Worm (Caenorhabditis elegans) whole organism, L4 larva: ENCODE measurements around the gene ppm-2.
A peak's percentile ranks its signal among the peaks of the same experiment; 100 is the strongest.

Experiments
- F10B5.3 ChIP-seq: sonication (generic microtip); optimal IDR thresholded peaks from 2 replicates; lab custom pipeline; 2016; ENCODE audit warnings: mild to moderate bottlenecking, missing genetic modification characterization, missing compliant biosample characterization
- F44E2.7 ChIP-seq: fragments of 200-800 bp; sonication (Bioruptor generic); IDR thresholded peaks from 2 replicates; pipeline ENCODE4 v2.1.2; 2022; ENCODE audit warnings: missing genetic modification characterization, missing compliant biosample characterization
- Y105C5A.15 ChIP-seq: fragments of 200-800 bp; sonication (Bioruptor generic); IDR thresholded peaks from 2 replicates; pipeline ENCODE4 v1.3.6; 2022; ENCODE audit warnings: missing genetic modification characterization, missing compliant biosample characterization
- Y5F2A.4 ChIP-seq: fragments of 200-800 bp; sonication (Bioruptor generic); optimal IDR thresholded peaks from 2 replicates; lab custom pipeline; 2018; ENCODE audit warnings: mild to moderate bottlenecking, missing genetic modification characterization, missing compliant biosample characterization
- ZK337.2 ChIP-seq: fragments of 200-800 bp; sonication (Bioruptor generic); IDR thresholded peaks from 2 replicates; pipeline ENCODE4 v1.3.6; 2022; ENCODE audit warnings: missing genetic modification reagents, missing genetic modification characterization, missing compliant biosample characterization
- ZK546.5 ChIP-seq, 2 experiments: sonication (generic microtip); optimal IDR thresholded peaks; 2 replicates each; lab custom pipeline; 2017; ENCODE audit warnings: missing biosample characterization in 2 of 2, missing genetic modification characterization in 2 of 2
- aha-1 ChIP-seq: fragments of 150-350 bp; peaks from one replicate; lab custom pipeline; 2014; ENCODE audit warnings: missing biosample characterization, missing genetic modification characterization
- ama-1 ChIP-seq: fragments of 150-350 bp; optimal IDR thresholded peaks from 2 replicates; lab custom pipeline; 2014; ENCODE audit warnings: inconsistent platforms, mixed read lengths
- arid-1 ChIP-seq: fragments of 200-800 bp; sonication (Bioruptor generic); conservative IDR thresholded peaks from 2 replicates; pipeline ENCODE4 v1.3.6; 2022; ENCODE audit warnings: missing genetic modification reagents, missing genetic modification characterization, missing compliant biosample characterization
- ceh-44 ChIP-seq: fragments of 200-800 bp; sonication (Bioruptor generic); IDR thresholded peaks from 2 replicates; pipeline ENCODE4 v1.3.6; 2022; ENCODE audit warnings: missing genetic modification reagents, missing genetic modification characterization, missing compliant biosample characterization
- ceh-62 ChIP-seq: sonication (generic microtip); optimal IDR thresholded peaks from 2 replicates; lab custom pipeline; 2017; ENCODE audit warnings: missing biosample characterization, missing genetic modification characterization
- ceh-82 ChIP-seq: sonication (generic microtip); optimal IDR thresholded peaks from 2 replicates; lab custom pipeline; 2017; ENCODE audit warnings: missing biosample characterization, missing genetic modification characterization
- cey-2 ChIP-seq: sonication (generic microtip); optimal IDR thresholded peaks from 3 replicates; lab custom pipeline; 2017; ENCODE audit warnings: missing genetic modification characterization, mild to moderate bottlenecking, missing compliant biosample characterization, antibody characterized with exemption, borderline replicate concordance; ENCODE audit not compliant: insufficient read depth
- daf-12 ChIP-seq: fragments of 150-350 bp; optimal IDR thresholded peaks from 2 replicates; lab custom pipeline; 2014; ENCODE audit warnings: missing biosample characterization, missing genetic modification reagents, missing genetic modification characterization
- daf-16 ChIP-seq, 3 experiments: sonication (generic microtip); optimal IDR thresholded peaks; 2 replicates each; lab custom pipeline; 2016 to 2017; ENCODE audit warnings: missing genetic modification characterization in 3 of 3, missing genetic modification reagents in 3 of 3, mild to moderate bottlenecking in 2 of 3, missing compliant biosample characterization in 2 of 3, missing biosample characterization in 1 of 3, moderate library complexity in 1 of 3
- dmd-8 ChIP-seq: fragments of 200-800 bp; sonication (Bioruptor generic); IDR thresholded peaks from 2 replicates; pipeline ENCODE4 v1.3.6; 2022; ENCODE audit warnings: missing genetic modification characterization, missing compliant biosample characterization
- dpl-1 ChIP-seq: fragments of 150-350 bp; optimal IDR thresholded peaks from 2 replicates; lab custom pipeline; 2014; ENCODE audit warnings: missing biosample characterization, missing genetic modification reagents, missing genetic modification characterization
- duxl-1 ChIP-seq: sonication (generic microtip); optimal IDR thresholded peaks from 2 replicates; lab custom pipeline; 2016; ENCODE audit warnings: mild to moderate bottlenecking, missing genetic modification characterization, moderate library complexity, missing compliant biosample characterization; ENCODE audit not compliant: poor library complexity
- egl-27 ChIP-seq: sonication (generic microtip); optimal IDR thresholded peaks from 3 replicates; lab custom pipeline; 2017; ENCODE audit warnings: missing biosample characterization, missing genetic modification reagents, missing genetic modification characterization
- egl-43 ChIP-seq: fragments of 200-800 bp; sonication (Bioruptor generic); IDR thresholded peaks from 2 replicates; pipeline ENCODE4 v1.3.6; 2022; ENCODE audit warnings: missing genetic modification reagents, missing genetic modification characterization, missing compliant biosample characterization
- hlh-30 ChIP-seq: sonication (generic microtip); optimal IDR thresholded peaks from 2 replicates; lab custom pipeline; 2017; ENCODE audit warnings: antibody characterized with exemption, mild to moderate bottlenecking, missing genetic modification characterization, missing compliant biosample characterization; ENCODE audit not compliant: insufficient read depth
- lim-7 ChIP-seq: fragments of 200-800 bp; sonication (Bioruptor generic); IDR thresholded peaks from 2 replicates; pipeline ENCODE4 v1.3.6; 2022; ENCODE audit warnings: missing genetic modification characterization, missing compliant biosample characterization
- lin-15B ChIP-seq: fragments of 150-350 bp; sonication (generic microtip); optimal IDR thresholded peaks from 3 replicates; lab custom pipeline; 2014; ENCODE audit warnings: missing biosample characterization, missing genetic modification characterization
- lin-38 ChIP-seq: fragments of 200-800 bp; sonication (Bioruptor generic); IDR thresholded peaks from 2 replicates; pipeline ENCODE4 v1.3.6; 2022; ENCODE audit warnings: missing genetic modification reagents, missing genetic modification characterization, missing compliant biosample characterization
- lir-3 ChIP-seq: sonication (generic microtip); optimal IDR thresholded peaks from 2 replicates; lab custom pipeline; 2016; ENCODE audit warnings: mild to moderate bottlenecking, missing genetic modification characterization, missing compliant biosample characterization
- lsy-2 ChIP-seq, 2 experiments: fragments of 150-350 bp in 1 of 2; sonication (generic microtip) in 1 of 2; optimal IDR thresholded peaks; 2 replicates each; lab custom pipeline; 2014 to 2017; ENCODE audit warnings: missing biosample characterization in 2 of 2, missing genetic modification characterization in 2 of 2
- madf-9 ChIP-seq: fragments of 200-800 bp; sonication (Bioruptor generic); conservative IDR thresholded peaks from 2 replicates; pipeline ENCODE4 v1.3.6; 2022; ENCODE audit warnings: missing genetic modification reagents, missing genetic modification characterization, missing compliant biosample characterization
- mdl-1 ChIP-seq, 2 experiments: fragments of 150-350 bp in 1 of 2; sonication (generic microtip) in 1 of 2; optimal IDR thresholded peaks; 2 replicates each; lab custom pipeline; 2014 to 2017; ENCODE audit warnings: missing biosample characterization in 2 of 2, missing genetic modification characterization in 2 of 2
- mep-1 ChIP-seq: fragments of 150-350 bp; sonication (generic microtip); optimal IDR thresholded peaks from 3 replicates; lab custom pipeline; 2014; ENCODE audit warnings: missing biosample characterization, missing genetic modification characterization
- mes-2 ChIP-seq: sonication (generic microtip); optimal IDR thresholded peaks from 2 replicates; lab custom pipeline; 2016; ENCODE audit warnings: missing genotype, mild to moderate bottlenecking, missing genetic modification characterization, missing compliant biosample characterization; ENCODE audit not compliant: poor library complexity, severe bottlenecking
- mxl-2 ChIP-seq: fragments of 200-800 bp; sonication (Bioruptor generic); conservative IDR thresholded peaks from 2 replicates; pipeline ENCODE4 v1.3.6; 2022; ENCODE audit warnings: missing genetic modification reagents, missing genetic modification characterization, missing compliant biosample characterization
- nhr-11 ChIP-seq: fragments of 150-350 bp; optimal IDR thresholded peaks from 2 replicates; lab custom pipeline; 2014; ENCODE audit warnings: missing biosample characterization, missing genetic modification characterization
- nhr-111 ChIP-seq: fragments of 200-800 bp; sonication (Bioruptor generic); optimal IDR thresholded peaks from 2 replicates; lab custom pipeline; 2018; ENCODE audit warnings: mild to moderate bottlenecking, missing genetic modification characterization, missing compliant biosample characterization
- nhr-42 ChIP-seq: fragments of 200-800 bp; sonication (Bioruptor generic); IDR thresholded peaks from 2 replicates; pipeline ENCODE4 v1.3.6; 2022; ENCODE audit warnings: missing genetic modification characterization, missing compliant biosample characterization
- php-3 ChIP-seq: fragments of 200-800 bp; sonication (Bioruptor generic); IDR thresholded peaks from 2 replicates; pipeline ENCODE4 v1.3.6; 2022; ENCODE audit warnings: missing genetic modification reagents, missing genetic modification characterization, missing compliant biosample characterization
- saeg-2 ChIP-seq: fragments of 200-800 bp; sonication (Bioruptor generic); IDR thresholded peaks from 2 replicates; pipeline ENCODE4 v1.3.6; 2022; ENCODE audit warnings: missing genetic modification reagents, missing genetic modification characterization, missing compliant biosample characterization
- sdz-12 ChIP-seq: fragments of 200-800 bp; sonication (Bioruptor generic); optimal IDR thresholded peaks from 2 replicates; lab custom pipeline; 2018; ENCODE audit warnings: mild to moderate bottlenecking, missing genetic modification characterization, missing compliant biosample characterization
- set-16 ChIP-seq: fragments of 200-800 bp; sonication (Bioruptor generic); IDR thresholded peaks from 2 replicates; pipeline ENCODE4 v1.3.6; 2022; ENCODE audit warnings: missing genetic modification reagents, missing genetic modification characterization, missing compliant biosample characterization
- snpc-1.2 ChIP-seq: fragments of 200-800 bp; sonication (Bioruptor generic); IDR thresholded peaks from 2 replicates; pipeline ENCODE4 v1.3.6; 2022; ENCODE audit warnings: missing genetic modification reagents, missing genetic modification characterization, missing compliant biosample characterization
- spr-1 ChIP-seq: sonication (generic microtip); optimal IDR thresholded peaks from 2 replicates; lab custom pipeline; 2016; ENCODE audit warnings: mild to moderate bottlenecking, missing genetic modification characterization, missing compliant biosample characterization
- spr-3 ChIP-seq: fragments of 200-800 bp; sonication (Bioruptor generic); optimal IDR thresholded peaks from 2 replicates; lab custom pipeline; 2018; ENCODE audit warnings: mild to moderate bottlenecking, missing genetic modification characterization, missing compliant biosample characterization
- tag-97 ChIP-seq: fragments of 200-800 bp; sonication (Bioruptor generic); IDR thresholded peaks from 2 replicates; pipeline ENCODE4 v1.3.6; 2022; ENCODE audit warnings: missing genetic modification characterization, missing compliant biosample characterization
- zag-1 ChIP-seq: fragments of 150-350 bp; optimal IDR thresholded peaks from 2 replicates; lab custom pipeline; 2014; ENCODE audit warnings: missing biosample characterization, missing genetic modification characterization
- zfp-2 ChIP-seq: sonication (generic microtip); optimal IDR thresholded peaks from 2 replicates; lab custom pipeline; 2016; ENCODE audit warnings: mild to moderate bottlenecking, missing genetic modification characterization, missing compliant biosample characterization
- zip-2 ChIP-seq: fragments of 150-350 bp; optimal IDR thresholded peaks from 2 replicates; lab custom pipeline; 2014; ENCODE audit warnings: missing biosample characterization, missing genetic modification characterization
- ztf-11 ChIP-seq: fragments of 150-350 bp; optimal IDR thresholded peaks from 2 replicates; lab custom pipeline; 2014; ENCODE audit warnings: missing biosample characterization, missing genetic modification characterization

Gene ppm-2

DNA sequence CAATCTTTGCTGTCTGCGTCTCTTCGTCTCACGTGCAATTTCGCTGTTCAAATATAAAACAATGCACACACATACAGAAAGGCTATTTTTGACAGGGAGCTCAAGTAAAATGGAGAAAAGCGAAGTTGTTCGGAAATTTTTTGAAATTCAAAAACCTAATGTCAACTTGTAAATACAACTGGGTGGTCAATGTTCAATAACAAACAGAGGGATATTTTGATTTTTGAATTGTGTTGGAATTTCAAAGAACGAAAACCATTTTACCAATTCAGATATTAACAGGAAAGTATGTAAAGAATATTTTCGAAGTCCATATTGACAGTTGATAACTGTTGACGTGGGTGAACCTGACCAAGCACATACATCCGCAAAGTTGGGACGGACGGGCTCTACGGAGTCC is 38.1 kb downstream of the ppm-2 start, which contains the start of gene tag-243:
TSS of gene tag-243 (minus strand) at position 101 of the 400 bp plus-strand sequence.
- no peak for TF ChIP-seq set-16 (GFP tag; lab: Robert Waterston, UW)
- TF ChIP-seq duxl-1: no peak
- TF ChIP-seq mes-2: no peak
- no peak for TF ChIP-seq ZK337.2 (GFP tag; lab: Robert Waterston, UW)
- TF ChIP-seq lim-7 (GFP tag; lab: Robert Waterston, UW): no peak
- TF ChIP-seq madf-9 (GFP tag; lab: Robert Waterston, UW): no peak
- TF ChIP-seq nhr-111 (GFP tag; lab: Kevin White, UChicago): no peak

DNA sequence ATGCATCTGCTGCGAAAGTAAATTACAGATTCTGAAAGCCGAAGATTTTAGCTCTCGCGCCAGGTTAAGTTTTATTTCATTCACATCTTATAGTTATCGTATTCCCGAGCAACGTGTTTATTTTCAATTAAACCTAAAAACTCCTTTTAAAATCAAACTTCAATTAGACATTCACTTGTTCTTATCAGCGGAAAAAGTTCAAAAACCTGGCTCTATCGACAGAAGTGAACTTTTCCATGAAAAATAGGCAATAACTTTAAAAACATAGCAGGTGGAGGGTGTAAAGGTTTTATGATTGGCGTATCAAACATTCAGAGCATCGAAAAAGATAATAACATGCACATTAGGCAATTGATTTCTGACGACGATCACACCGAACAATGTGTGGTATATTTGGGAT is 38.7 kb downstream of the ppm-2 start, which contains the start of gene ppat-1:
TSS of gene ppat-1 (plus strand) at position 316 of the 400 bp plus-strand sequence.
- TF ChIP-seq lsy-2 (tag; optimal IDR thresholded peaks at IDR 0.05; lab: Kevin White, UChicago) (no peak), F10B5.3 (tag; lab: Kevin White, UChicago) (no peak), php-3 (0 out of 2 replicates have a peak, but pooled peaks have one; percentile 14), aha-1 (tag; lab: Kevin White, UChicago) (peak; percentile 75), daf-16 (GFP tag; optimal IDR thresholded peaks at IDR 0.05; lab: Kevin White, UChicago) (no peak), daf-16 (tag; optimal IDR thresholded peaks at IDR 0.05; lab: Kevin White, UChicago) (peak; percentile 73)

- TF ChIP-seq dmd-8 (GFP tag; lab: Robert Waterston, UW) (peak; percentile 93), snpc-1.2 (GFP tag; lab: Robert Waterston, UW) (peak; percentile 81), nhr-11 (peak; percentile 53), ceh-44 (peak; percentile 90), ceh-62 (no peak), ama-1 (lab: Kevin White, UChicago) (no peak), zip-2 (tag; lab: Kevin White, UChicago) (peak; percentile 56), egl-27 (no peak), mxl-2 (GFP tag; lab: Robert Waterston, UW) (0 out of 2 replicates have a peak, but pooled peaks have one; percentile 66), hlh-30 (tag; lab: Kevin White, UChicago) (peak; percentile 87), ZK546.5 (tag; optimal IDR thresholded peaks at IDR 0.05; lab: Kevin White, UChicago) (no peak), duxl-1 (peak; percentile 85), spr-1 (tag; lab: Kevin White, UChicago) (peak; percentile 81), ceh-82 (tag; lab: Kevin White, UChicago) (no peak), zag-1 (no peak), F44E2.7 (GFP tag; lab: Robert Waterston, UW) (peak; percentile 78; the same call in 1 of the 2 replicates), Y5F2A.4 (peak; percentile 75), daf-12 (no peak), Y105C5A.15 (GFP tag; lab: Robert Waterston, UW) (0 out of 2 replicates have a peak, but pooled peaks have one; percentile 44), mep-1 (tag; lab: Kevin White, UChicago) (peak; percentile 79), spr-3 (peak; percentile 83), lir-3 (tag; lab: Kevin White, UChicago) (peak; percentile 75), lin-15B (tag; lab: Kevin White, UChicago) (no peak), daf-16 (GFP tag; optimal IDR thresholded peaks at IDR 0.05; lab: Kevin White, UChicago) (peak; percentile 70 to 80), daf-16 (tag; optimal IDR thresholded peaks at IDR 0.05; lab: Kevin White, UChicago) (peak; percentile 68), dpl-1 (peak; percentile 60), zfp-2 (tag; lab: Kevin White, UChicago) (peak; percentile 56), egl-43 (peak; percentile 94), cey-2 (tag; lab: Kevin White, UChicago) (no peak), php-3 (peak; percentile 55), lin-38 (GFP tag; lab: Robert Waterston, UW) (peak; percentile 83), tag-97 (no peak), mdl-1 (tag; optimal IDR thresholded peaks at IDR 0.05; lab: Kevin White, UChicago) (peak in 1 of 2 experiments; percentile 73), nhr-42 (peak; percentile 81), saeg-2 (0 out of 2 replicates have a peak, but pooled peaks have one; percentile 34), ztf-11 (tag; lab: Kevin White, UChicago) (no peak), arid-1 (GFP tag; lab: Robert Waterston, UW) (peak; percentile 89), sdz-12 (GFP tag; lab: Kevin White, UChicago) (peak; percentile 87)
These were observed 39.3 kb downstream of the ppm-2 start for ce11 chrIII:4689595-4689994.
